Worm (Caenorhabditis elegans) whole organism, young adult: Measurements from ENCODE around the gene gid-8.

Experiments
- B0035.1 ChIP-seq: sonication (generic microtip); optimal IDR thresholded peaks from 2 replicates; lab custom pipeline; 2016; ENCODE audit warnings: missing genetic modification characterization, mild to moderate bottlenecking, missing compliant biosample characterization, missing genotype, missing genetic modification reagents
- B0261.1 ChIP-seq: sonication (generic microtip); optimal IDR thresholded peaks from 2 replicates; lab custom pipeline; 2016; ENCODE audit warnings: mild to moderate bottlenecking, missing genetic modification characterization, moderate library complexity, missing compliant biosample characterization
- B0336.3 ChIP-seq: fragments of 200-800 bp; sonication (Bioruptor generic); IDR thresholded peaks from 2 replicates; pipeline ENCODE4 v1.3.6; 2022; ENCODE audit warnings: missing genetic modification characterization, missing compliant biosample characterization
- C06A6.2 ChIP-seq: fragments of 200-800 bp; sonication (Bioruptor generic); conservative IDR thresholded peaks from 2 replicates; pipeline ENCODE4 v1.3.6; 2022; ENCODE audit warnings: missing genetic modification characterization, missing compliant biosample characterization
- C17E4.6 ChIP-seq: fragments of 200-800 bp; sonication (Bioruptor generic); IDR thresholded peaks from 2 replicates; pipeline ENCODE4 v1.3.6; 2022; ENCODE audit warnings: missing genetic modification reagents, missing genetic modification characterization, missing compliant biosample characterization
- F33H1.4 ChIP-seq: fragments of 200-800 bp; sonication (Bioruptor generic); IDR thresholded peaks from 2 replicates; pipeline ENCODE4 v1.3.6; 2022; ENCODE audit warnings: missing genetic modification reagents, missing genetic modification characterization, missing compliant biosample characterization
- F49E8.2 ChIP-seq: sonication (generic microtip); optimal IDR thresholded peaks from 3 replicates; lab custom pipeline; 2017; ENCODE audit warnings: missing genetic modification characterization, mild to moderate bottlenecking, missing compliant biosample characterization, antibody characterized with exemption, moderate library complexity; ENCODE audit not compliant: insufficient read depth
- F52B5.7 ChIP-seq: sonication (generic microtip); optimal IDR thresholded peaks from 2 replicates; lab custom pipeline; 2016; ENCODE audit warnings: mild to moderate bottlenecking, missing genetic modification characterization, missing compliant biosample characterization
- F57A8.1 ChIP-seq: fragments of 200-800 bp; sonication (Bioruptor generic); optimal IDR thresholded peaks from 2 replicates; lab custom pipeline; 2018; ENCODE audit warnings: mild to moderate bottlenecking, missing genetic modification characterization, moderate library complexity, missing compliant biosample characterization
- K11D2.4 ChIP-seq: fragments of 200-800 bp; sonication (Bioruptor generic); IDR thresholded peaks from 2 replicates; pipeline ENCODE4 v1.3.6; 2022; ENCODE audit warnings: missing genetic modification reagents, missing genetic modification characterization, missing compliant biosample characterization
- K12H6.12 ChIP-seq: fragments of 200-800 bp; sonication (Bioruptor generic); optimal IDR thresholded peaks from 2 replicates; lab custom pipeline; 2018; ENCODE audit warnings: mild to moderate bottlenecking, missing genetic modification characterization, missing compliant biosample characterization
- T07F8.4 ChIP-seq: sonication (generic microtip); optimal IDR thresholded peaks from 2 replicates; lab custom pipeline; 2016; ENCODE audit warnings: mild to moderate bottlenecking, missing genetic modification characterization, moderate library complexity, missing compliant biosample characterization
- T26A5.8 ChIP-seq: sonication (generic microtip); optimal IDR thresholded peaks from 2 replicates; lab custom pipeline; 2016; ENCODE audit warnings: missing genetic modification characterization, missing compliant biosample characterization
- Y53F4B.3 ChIP-seq: fragments of 200-800 bp; sonication (Bioruptor generic); IDR thresholded peaks from 2 replicates; pipeline ENCODE4 v1.3.6; 2022; ENCODE audit warnings: missing genetic modification reagents, missing genetic modification characterization, missing compliant biosample characterization
- ZK185.1 ChIP-seq: sonication (generic microtip); optimal IDR thresholded peaks from 2 replicates; lab custom pipeline; 2016; ENCODE audit warnings: mild to moderate bottlenecking, missing genetic modification characterization, missing compliant biosample characterization; ENCODE audit not compliant: poor library complexity, severe bottlenecking
- ama-1 ChIP-seq, 3 experiments: fragments of 150-350 bp in 1 of 3; sonication (generic microtip) in 2 of 3; optimal IDR thresholded peaks; 2 replicates each; lab custom pipeline; 2014 to 2018; ENCODE audit warnings: missing biosample characterization in 2 of 3, missing genetic modification characterization in 2 of 3, missing genetic modification reagents in 2 of 3
- athp-1 ChIP-seq: sonication (generic microtip); optimal IDR thresholded peaks from 2 replicates; lab custom pipeline; 2017; ENCODE audit warnings: mild to moderate bottlenecking, missing genetic modification characterization, missing compliant biosample characterization
- bed-2 ChIP-seq: fragments of 200-800 bp; sonication (Bioruptor generic); IDR thresholded peaks from 2 replicates; pipeline ENCODE4 v1.3.6; 2022; ENCODE audit warnings: missing genetic modification reagents, missing genetic modification characterization, missing compliant biosample characterization
- ceh-100 ChIP-seq: fragments of 200-800 bp; sonication (Bioruptor generic); IDR thresholded peaks from 2 replicates; pipeline ENCODE4 v1.3.6; 2022; ENCODE audit warnings: missing genetic modification reagents, missing genetic modification characterization, missing compliant biosample characterization
- ceh-27 ChIP-seq: fragments of 200-800 bp; sonication (Bioruptor generic); optimal IDR thresholded peaks from 2 replicates; lab custom pipeline; 2018; ENCODE audit warnings: mild to moderate bottlenecking, missing genetic modification characterization, moderate library complexity, missing compliant biosample characterization
- ceh-40 ChIP-seq: fragments of 200-800 bp; sonication (Bioruptor generic); IDR thresholded peaks from 2 replicates; pipeline ENCODE4 v1.3.6; 2022; ENCODE audit warnings: missing genetic modification characterization, missing compliant biosample characterization
- ceh-58 ChIP-seq: fragments of 200-800 bp; sonication (Bioruptor generic); IDR thresholded peaks from 2 replicates; pipeline ENCODE4 v1.3.6; 2022; ENCODE audit warnings: missing genetic modification characterization, missing compliant biosample characterization
- die-1 ChIP-seq: sonication (generic microtip); optimal IDR thresholded peaks from 2 replicates; lab custom pipeline; 2016; ENCODE audit warnings: missing genotype, mild to moderate bottlenecking, missing genetic modification characterization, missing compliant biosample characterization
- egl-18 ChIP-seq: fragments of 200-800 bp; sonication (Bioruptor generic); IDR thresholded peaks from 2 replicates; pipeline ENCODE4 v1.3.6; 2022; ENCODE audit warnings: missing genetic modification reagents, missing genetic modification characterization, missing compliant biosample characterization
- fkh-3 ChIP-seq: sonication (generic microtip); optimal IDR thresholded peaks from 2 replicates; lab custom pipeline; 2016; ENCODE audit warnings: mild to moderate bottlenecking, missing genetic modification characterization, missing compliant biosample characterization
- hlh-26 ChIP-seq: fragments of 200-800 bp; sonication (Bioruptor generic); conservative IDR thresholded peaks from 2 replicates; pipeline ENCODE4 v1.3.6; 2022; ENCODE audit warnings: missing genetic modification reagents, missing genetic modification characterization, missing compliant biosample characterization
- hmg-20 ChIP-seq: fragments of 200-800 bp; sonication (Bioruptor generic); IDR thresholded peaks from 2 replicates; pipeline ENCODE4 v1.3.6; 2022; ENCODE audit warnings: missing genetic modification reagents, missing genetic modification characterization, missing compliant biosample characterization
- hrde-1 ChIP-seq: sonication (generic microtip); optimal IDR thresholded peaks from 2 replicates; lab custom pipeline; 2016; ENCODE audit warnings: missing genetic modification characterization, mild to moderate bottlenecking, missing compliant biosample characterization, moderate library complexity, missing genotype, missing genetic modification reagents, borderline replicate concordance
- lin-40 ChIP-seq: sonication (generic microtip); optimal IDR thresholded peaks from 2 replicates; lab custom pipeline; 2016; ENCODE audit warnings: missing genetic modification characterization, mild to moderate bottlenecking, missing compliant biosample characterization, missing genotype, missing genetic modification reagents
- lir-1 ChIP-seq: fragments of 200-800 bp; sonication (Bioruptor generic); conservative IDR thresholded peaks from 2 replicates; pipeline ENCODE4 v1.3.6; 2022; ENCODE audit warnings: missing genetic modification reagents, missing genetic modification characterization, missing compliant biosample characterization
- lsl-1 ChIP-seq: fragments of 200-800 bp; sonication (Bioruptor generic); optimal IDR thresholded peaks from 2 replicates; lab custom pipeline; 2018; ENCODE audit warnings: mild to moderate bottlenecking, missing genetic modification characterization, moderate library complexity, missing compliant biosample characterization
- madf-3 ChIP-seq: fragments of 200-800 bp; sonication (Bioruptor generic); IDR thresholded peaks from 2 replicates; pipeline ENCODE4 v1.3.6; 2022; ENCODE audit warnings: missing genetic modification reagents, missing genetic modification characterization, missing compliant biosample characterization
- madf-8 ChIP-seq: fragments of 200-800 bp; sonication (Bioruptor generic); conservative IDR thresholded peaks from 2 replicates; pipeline ENCODE4 v1.3.6; 2022; ENCODE audit warnings: missing genetic modification reagents, missing genetic modification characterization, missing compliant biosample characterization
- mcd-1 ChIP-seq: fragments of 200-800 bp; sonication (Bioruptor generic); IDR thresholded peaks from 2 replicates; pipeline ENCODE4 v1.3.6; 2022; ENCODE audit warnings: missing genetic modification reagents, missing genetic modification characterization, missing compliant biosample characterization
- nfyb-1 ChIP-seq: fragments of 200-800 bp; sonication (Bioruptor generic); IDR thresholded peaks from 2 replicates; pipeline ENCODE4 v1.3.6; 2022; ENCODE audit warnings: missing genetic modification reagents, missing genetic modification characterization, missing compliant biosample characterization
- rec-8 ChIP-seq, 2 experiments: sonication (generic microtip); optimal IDR thresholded peaks; 2 replicates each; lab custom pipeline; 2016; ENCODE audit warnings: mild to moderate bottlenecking in 2 of 2, missing genetic modification characterization in 2 of 2, missing genetic modification reagents in 2 of 2, missing genotype in 2 of 2, missing biosample characterization in 1 of 2, missing compliant biosample characterization in 1 of 2, moderate library complexity in 1 of 2
- snpc-1.3 ChIP-seq: sonication (generic microtip); optimal IDR thresholded peaks from 2 replicates; lab custom pipeline; 2017; ENCODE audit warnings: missing genetic modification characterization, mild to moderate bottlenecking, missing compliant biosample characterization, antibody characterized with exemption, moderate library complexity, missing genotype, missing genetic modification reagents; ENCODE audit not compliant: insufficient read depth
- snpc-3.4 ChIP-seq: sonication (generic microtip); optimal IDR thresholded peaks from 2 replicates; lab custom pipeline; 2017; ENCODE audit warnings: missing genetic modification characterization, mild to moderate bottlenecking, missing compliant biosample characterization, antibody characterized with exemption, moderate library complexity, missing genotype, missing genetic modification reagents
- snpc-4 ChIP-seq, 5 experiments: fragments of 150-350 bp in 1 of 5; sonication (generic microtip) in 4 of 5; optimal IDR thresholded peaks; 2 replicates each; lab custom pipeline; 2014 to 2018; ENCODE audit warnings: missing genetic modification characterization in 5 of 5, missing biosample characterization in 3 of 5, antibody characterized with exemption in 2 of 5, mild to moderate bottlenecking in 2 of 5, missing compliant biosample characterization in 2 of 5, missing genotype in 2 of 5, moderate library complexity in 2 of 5, missing genetic modification reagents in 1 of 5
- unc-62 ChIP-seq: fragments of 150-350 bp; optimal IDR thresholded peaks from 2 replicates; lab custom pipeline; 2014; ENCODE audit warnings: missing biosample characterization, missing genetic modification reagents, missing genetic modification characterization
- ztf-18 ChIP-seq: sonication (generic microtip); optimal IDR thresholded peaks from 2 replicates; lab custom pipeline; 2016; ENCODE audit warnings: missing genotype, mild to moderate bottlenecking, missing genetic modification characterization, missing compliant biosample characterization

Gene gid-8

ce11 chrV:1467444-1467843 lies at the start of gene gid-8:
TSS of gene gid-8 (plus strand) at chrV:1467744.
- no peak for TF ChIP-seq unc-62
- TF ChIP-seq hmg-20: no peak
- TF ChIP-seq B0035.1 (tag; lab: Kevin White, UChicago): no peak
- TF ChIP-seq snpc-3.4 (tag; lab: Kevin White, UChicago): no peak
- no peak for TF ChIP-seq F57A8.1 (GFP tag; lab: Kevin White, UChicago)
- no peak for TF ChIP-seq F52B5.7 (tag; lab: Kevin White, UChicago)
- TF ChIP-seq ama-1 (optimal IDR thresholded peaks at IDR 0.05; lab: Kevin White, UChicago): no peak
- TF ChIP-seq ama-1 (GFP tag; optimal IDR thresholded peaks at IDR 0.05; lab: Kevin White, UChicago): no peak
- TF ChIP-seq K12H6.12 (tag; lab: Kevin White, UChicago): no peak
- TF ChIP-seq lir-1 (GFP tag; lab: Robert Waterston, UW): no peak
- no peak for TF ChIP-seq mcd-1 (GFP tag; lab: Robert Waterston, UW)
- TF ChIP-seq F33H1.4 (GFP tag; lab: Robert Waterston, UW): no peak
- no peak for TF ChIP-seq madf-8 (GFP tag; lab: Robert Waterston, UW)
- no peak for TF ChIP-seq ztf-18 (tag; lab: Kevin White, UChicago)
- TF ChIP-seq snpc-4 (GFP tag; optimal IDR thresholded peaks at IDR 0.05; lab: Kevin White, UChicago): no peak
- TF ChIP-seq snpc-4 (tag; optimal IDR thresholded peaks at IDR 0.05; lab: Kevin White, UChicago): no peak
- TF ChIP-seq B0261.1 (tag; lab: Kevin White, UChicago): no peak

ce11 chrV:1422269-1422668 lies 45.3 kb upstream of the gid-8 start:
- TF ChIP-seq ceh-40 (GFP tag; lab: Robert Waterston, UW): no peak
- TF ChIP-seq K11D2.4: no peak
- TF ChIP-seq snpc-1.3 (tag; lab: Kevin White, UChicago): no peak
- TF ChIP-seq nfyb-1 (GFP tag; lab: Robert Waterston, UW): no peak
- TF ChIP-seq lsl-1 (GFP tag; lab: Kevin White, UChicago): no peak
- TF ChIP-seq B0336.3 (GFP tag; lab: Robert Waterston, UW): no peak
- TF ChIP-seq C06A6.2 (GFP tag; lab: Robert Waterston, UW): no peak
- no peak for TF ChIP-seq bed-2 (GFP tag; lab: Robert Waterston, UW)
- TF ChIP-seq T26A5.8: no peak
- no peak for TF ChIP-seq hrde-1
- no peak for TF ChIP-seq B0261.1 (tag; lab: Kevin White, UChicago)
- no peak for TF ChIP-seq Y53F4B.3
- TF ChIP-seq die-1 (tag; lab: Kevin White, UChicago): no peak
- no peak for TF ChIP-seq fkh-3
- TF ChIP-seq hlh-26 (GFP tag; lab: Robert Waterston, UW): no peak
- no peak for TF ChIP-seq ceh-100 (GFP tag; lab: Robert Waterston, UW)
- TF ChIP-seq C17E4.6 (GFP tag; lab: Robert Waterston, UW): no peak

ce11 chrV:1423338-1423737 lies 44.2 kb upstream of the gid-8 start:
- TF ChIP-seq F49E8.2 (tag; lab: Kevin White, UChicago) (no peak), lin-40 (tag; lab: Kevin White, UChicago) (no peak), C17E4.6 (GFP tag; lab: Robert Waterston, UW) (no peak), snpc-4 (GFP tag; optimal IDR thresholded peaks at IDR 0.05; lab: Kevin White, UChicago) (no peak), snpc-4 (tag; optimal IDR thresholded peaks at IDR 0.05; lab: Kevin White, UChicago) (no peak), ceh-58 (GFP tag; lab: Robert Waterston, UW) (no peak), athp-1 (no peak), K11D2.4 (no peak), egl-18 (GFP tag; lab: Robert Waterston, UW) (no peak), rec-8 (tag; optimal IDR thresholded peaks at IDR 0.05; lab: Kevin White, UChicago) (no peak), ZK185.1 (tag; lab: Kevin White, UChicago) (no peak), T07F8.4 (tag; lab: Kevin White, UChicago) (no peak), C06A6.2 (GFP tag; lab: Robert Waterston, UW) (no peak), madf-3 (no peak), ceh-27 (no peak), unc-62 (no peak)
